Worm (Caenorhabditis elegans): ENCODE data around the gene R160.14.

The R160.14 gene

DNA sequence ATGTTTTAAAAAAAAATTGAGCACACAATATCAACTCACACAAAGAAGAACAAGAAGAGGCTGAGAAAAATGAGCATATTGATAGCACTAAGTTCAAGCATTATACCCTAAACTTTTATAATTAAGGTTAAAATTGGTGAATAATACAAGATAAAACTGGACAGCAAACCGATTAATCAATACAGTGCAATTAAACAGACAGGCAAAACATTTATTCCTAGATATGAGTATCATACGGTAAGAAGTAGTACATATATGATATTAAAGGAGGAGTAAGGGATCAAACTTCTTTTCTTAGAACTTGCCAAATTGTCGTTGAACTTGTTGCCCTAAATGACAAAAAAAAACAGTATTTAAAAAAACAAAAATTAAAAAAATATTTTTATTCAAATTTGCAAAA, at the start of gene R160.14:
R160.14 (minus strand) TSS at position 101 of the 400 bp plus-strand sequence.
- TF ChIP-seq Y116A8C.19 (tag; optimal IDR thresholded peaks at IDR 0.05; ENCODE audit: borderline replicate concordance) (no peak), mdl-1 (tag; optimal IDR thresholded peaks at IDR 0.05) (no peak), lsy-2 (tag; optimal IDR thresholded peaks at IDR 0.05) (no peak), ceh-63 (GFP tag; optimal IDR thresholded peaks at IDR 0.05) (no peak), sptf-1 (tag; optimal IDR thresholded peaks at IDR 0.05) (no peak), nhr-28 (tag; optimal IDR thresholded peaks at IDR 0.05) (no peak), mab-9 (GFP tag; IDR thresholded peaks at IDR 0.05) (no peak)

DNA sequence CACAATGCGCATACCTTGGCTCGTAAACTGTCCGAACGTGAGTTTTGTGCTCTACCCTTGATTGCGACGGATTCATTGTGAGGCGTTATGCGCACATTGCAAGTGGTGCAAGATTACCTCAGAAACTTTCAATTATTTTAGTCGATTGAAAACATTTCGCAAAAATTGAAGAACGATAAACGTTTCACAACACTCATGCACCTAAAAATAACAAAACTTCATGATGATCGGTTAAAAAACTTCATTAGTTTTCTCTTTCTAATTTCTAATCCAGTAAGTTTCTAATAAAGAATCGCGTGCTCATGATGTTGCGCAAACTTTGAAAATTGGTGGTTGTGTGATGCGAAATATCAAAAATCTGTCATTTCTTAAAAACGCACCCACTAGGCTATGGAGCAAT, 46.9 kb upstream of the R160.14 start, which contains the start of gene dop-1:
dop-1 (minus strand) TSS at position 101 of the 400 bp plus-strand sequence.
- TF ChIP-seq lin-14 (GFP tag; optimal IDR thresholded peaks at IDR 0.05) (no peak), snpc-4 (tag; optimal IDR thresholded peaks at IDR 0.05) (no peak), snu-23 (GFP tag; optimal IDR thresholded peaks at IDR 0.05) (no peak), dsc-1 (tag; optimal IDR thresholded peaks at IDR 0.05) (no peak), egl-27 (tag; optimal IDR thresholded peaks at IDR 0.05) (no peak), ama-1 (optimal IDR thresholded peaks at IDR 0.05) (no peak), unc-30 (tag; optimal IDR thresholded peaks at IDR 0.05) (no peak)

DNA sequence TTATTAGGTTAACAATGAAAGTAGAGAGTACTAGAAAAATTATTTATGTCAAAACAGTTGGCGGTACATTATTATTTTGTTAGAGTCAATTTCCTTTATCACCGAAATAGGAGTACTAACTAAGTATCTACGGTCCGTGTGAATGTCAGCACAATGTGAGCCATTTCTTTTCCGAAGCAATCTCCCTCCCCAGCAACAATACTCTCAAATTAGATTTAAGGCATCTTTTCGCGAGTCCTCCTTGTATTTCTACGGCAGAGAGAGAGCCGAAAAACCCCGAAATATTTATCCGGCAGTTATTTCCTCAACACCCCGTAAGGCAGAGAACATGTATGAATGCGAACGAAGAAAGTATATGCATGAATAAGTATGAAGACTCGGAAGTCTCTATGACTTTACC, 43.4 kb upstream of the R160.14 start:
- TF ChIP-seq lin-14 (GFP tag; optimal IDR thresholded peaks at IDR 0.05) (peak; percentile 17), C34B4.2 (tag; optimal IDR thresholded peaks at IDR 0.05) (no peak), fos-1 (tag; optimal IDR thresholded peaks at IDR 0.05) (no peak), fkh-10 (GFP tag; optimal IDR thresholded peaks at IDR 0.05) (peak; percentile 28)

DNA sequence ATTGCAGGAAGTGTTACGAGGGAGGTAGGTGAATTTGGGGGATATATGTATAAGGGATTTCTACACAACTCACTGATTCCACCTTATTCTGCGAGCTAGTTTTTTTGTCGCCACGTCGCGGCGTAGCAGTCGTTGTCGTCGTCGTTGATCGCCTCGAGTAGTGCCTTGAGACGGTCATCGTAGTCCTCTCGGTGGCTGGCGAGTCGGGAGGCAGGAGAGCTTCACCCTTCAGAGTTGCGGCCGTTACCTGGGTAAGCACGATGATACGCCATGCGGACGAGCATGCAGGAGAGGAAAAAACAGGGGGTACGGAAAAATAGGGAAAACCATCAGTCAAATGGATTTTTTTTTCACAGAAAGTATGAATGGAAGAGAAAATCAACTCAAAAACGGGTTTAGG, 41.3 kb upstream of the R160.14 start:
- no peak for TF ChIP-seq pqm-1 (tag; optimal IDR thresholded peaks at IDR 0.05)
- TF ChIP-seq ztf-11 (tag; optimal IDR thresholded peaks at IDR 0.05): no peak
- TF ChIP-seq unc-30 (tag; optimal IDR thresholded peaks at IDR 0.05): no peak
- no peak for TF ChIP-seq ceh-82 (tag; optimal IDR thresholded peaks at IDR 0.05)
- no peak for TF ChIP-seq ces-1 (GFP tag; optimal IDR thresholded peaks at IDR 0.05)
- no peak for TF ChIP-seq irx-1 (tag; optimal IDR thresholded peaks at IDR 0.05)
- TF ChIP-seq ceh-90 (tag; optimal IDR thresholded peaks at IDR 0.05): no peak
- no peak for TF ChIP-seq jun-1 (tag; optimal IDR thresholded peaks at IDR 0.05)
- TF ChIP-seq vab-15 (tag; optimal IDR thresholded peaks at IDR 0.05): no peak
- TF ChIP-seq nhr-12 (tag; optimal IDR thresholded peaks at IDR 0.05): no peak
- no peak for TF ChIP-seq mdl-1 (tag; optimal IDR thresholded peaks at IDR 0.05)
- TF ChIP-seq unc-86 (tag; optimal IDR thresholded peaks at IDR 0.05): no peak
- TF ChIP-seq tbx-2 (tag; optimal IDR thresholded peaks at IDR 0.05): no peak
- TF ChIP-seq ceh-63 (GFP tag; optimal IDR thresholded peaks at IDR 0.05): no peak

DNA sequence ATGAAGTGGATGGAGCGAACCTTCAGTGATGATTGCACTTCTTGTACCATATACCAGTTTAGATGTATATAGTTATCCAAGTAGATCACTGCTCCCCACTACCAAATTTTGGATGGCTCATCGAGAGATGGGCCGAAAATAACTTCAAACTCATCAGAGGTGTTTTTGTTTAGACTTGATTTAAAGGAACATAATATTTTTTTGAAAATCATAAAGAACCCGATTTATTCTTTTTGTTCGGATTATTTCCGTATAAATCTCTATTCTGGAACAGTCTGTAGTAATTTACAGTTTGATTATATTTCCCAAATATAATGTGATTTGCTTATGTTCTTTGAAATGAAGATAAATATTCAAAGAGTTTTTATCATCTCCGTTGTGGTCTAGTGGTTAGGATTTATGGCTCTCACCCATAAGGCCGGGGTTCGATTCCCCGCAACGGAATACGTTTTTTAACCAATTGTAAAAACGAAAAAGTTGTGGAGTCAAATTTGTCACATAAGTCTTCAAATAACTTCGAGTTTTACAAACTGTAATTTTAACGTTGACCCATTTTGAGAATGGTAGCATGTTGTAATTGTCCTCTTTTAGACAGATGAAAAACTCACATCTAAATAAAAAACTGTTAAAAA, 38.5 kb upstream of the R160.14 start:
- TF ChIP-seq unc-30 (tag; optimal IDR thresholded peaks at IDR 0.05) (no peak), fkh-4 (tag; optimal IDR thresholded peaks at IDR 0.05; ENCODE audit: borderline replicate concordance) (no peak), xbp-1 (tag; optimal IDR thresholded peaks at IDR 0.05) (no peak), tbx-2 (tag; optimal IDR thresholded peaks at IDR 0.05) (no peak), hlh-4 (tag; optimal IDR thresholded peaks at IDR 0.05) (no peak), pax-3 (tag; optimal IDR thresholded peaks at IDR 0.05) (no peak), aly-2 (tag; optimal IDR thresholded peaks at IDR 0.05) (no peak), skn-1 (tag; optimal IDR thresholded peaks at IDR 0.05) (no peak), ceh-90 (tag; optimal IDR thresholded peaks at IDR 0.05) (no peak), pag-3 (tag; optimal IDR thresholded peaks at IDR 0.05; ENCODE audit: borderline replicate concordance, insufficient read depth) (no peak), lin-15B (tag; optimal IDR thresholded peaks at IDR 0.05) (no peak), nhr-11 (tag; optimal IDR thresholded peaks at IDR 0.05) (no peak), ceh-82 (tag; optimal IDR thresholded peaks at IDR 0.05) (no peak), zip-4 (GFP tag; optimal IDR thresholded peaks at IDR 0.05) (no peak), sup-37 (GFP tag; optimal IDR thresholded peaks at IDR 0.05) (no peak), pqm-1 (tag; optimal IDR thresholded peaks at IDR 0.05) (no peak), fos-1 (tag; optimal IDR thresholded peaks at IDR 0.05) (no peak)
